Worm (Caenorhabditis elegans) whole organism, late embryonic: ENCODE data around the gene sec-3.

ENCODE experiments used
- C38D4.7 ChIP-seq: fragments of 200-800 bp; sonication (Bioruptor generic); optimal IDR thresholded peaks from 2 replicates; lab custom pipeline; 2018; ENCODE audit warnings: mild to moderate bottlenecking, missing genetic modification characterization, moderate library complexity, missing compliant biosample characterization
- F13H6.1 ChIP-seq: sonication (generic microtip); optimal IDR thresholded peaks from 2 replicates; lab custom pipeline; 2016; ENCODE audit warnings: missing genetic modification characterization, missing compliant biosample characterization
- K02D7.2 ChIP-seq: sonication (generic microtip); optimal IDR thresholded peaks from 2 replicates; lab custom pipeline; 2017; ENCODE audit warnings: mild to moderate bottlenecking, missing genetic modification characterization, missing compliant biosample characterization
- ahr-1 ChIP-seq: sonication (generic microtip); optimal IDR thresholded peaks from 2 replicates; lab custom pipeline; 2016; ENCODE audit warnings: missing genetic modification characterization, missing compliant biosample characterization
- ama-1 ChIP-seq: fragments of 150-350 bp; optimal IDR thresholded peaks from 2 replicates; lab custom pipeline; 2014
- ceh-14 ChIP-seq: sonication (generic microtip); optimal IDR thresholded peaks from 2 replicates; lab custom pipeline; 2016; ENCODE audit warnings: missing genotype, missing genetic modification characterization, missing compliant biosample characterization
- ceh-18 ChIP-seq: sonication (generic microtip); optimal IDR thresholded peaks from 2 replicates; lab custom pipeline; 2016; ENCODE audit warnings: missing genetic modification characterization, missing compliant biosample characterization
- ceh-19 ChIP-seq: fragments of 200-800 bp; sonication (Bioruptor generic); optimal IDR thresholded peaks from 2 replicates; lab custom pipeline; 2018; ENCODE audit warnings: mild to moderate bottlenecking, missing genetic modification characterization, missing compliant biosample characterization
- ceh-2 ChIP-seq: sonication (generic microtip); optimal IDR thresholded peaks from 2 replicates; lab custom pipeline; 2016; ENCODE audit warnings: missing genotype, missing genetic modification characterization, missing compliant biosample characterization
- ceh-22 ChIP-seq: sonication (generic microtip); optimal IDR thresholded peaks from 2 replicates; lab custom pipeline; 2017; ENCODE audit warnings: missing biosample characterization, missing genetic modification characterization
- ceh-24 ChIP-seq: sonication (generic microtip); optimal IDR thresholded peaks from 2 replicates; lab custom pipeline; 2016; ENCODE audit warnings: mild to moderate bottlenecking, missing genetic modification characterization, missing compliant biosample characterization
- ceh-30 ChIP-seq: fragments of 150-350 bp; optimal IDR thresholded peaks from 2 replicates; lab custom pipeline; 2014; ENCODE audit warnings: missing biosample characterization, missing genetic modification characterization
- ceh-31 ChIP-seq: sonication (generic microtip); optimal IDR thresholded peaks from 2 replicates; lab custom pipeline; 2016; ENCODE audit warnings: missing genetic modification characterization, missing compliant biosample characterization
- ceh-6 ChIP-seq: fragments of 200-800 bp; sonication (Bioruptor generic); optimal IDR thresholded peaks from 2 replicates; lab custom pipeline; 2018; ENCODE audit warnings: mild to moderate bottlenecking, missing genetic modification characterization, missing compliant biosample characterization
- ceh-9 ChIP-seq: sonication (generic microtip); optimal IDR thresholded peaks from 2 replicates; lab custom pipeline; 2016; ENCODE audit warnings: mild to moderate bottlenecking, missing genetic modification characterization, inconsistent platforms, missing compliant biosample characterization
- dmd-4 ChIP-seq: sonication (generic microtip); optimal IDR thresholded peaks from 2 replicates; lab custom pipeline; 2016; ENCODE audit warnings: borderline replicate concordance, missing genetic modification characterization, missing compliant biosample characterization
- elt-4 ChIP-seq: sonication (generic microtip); optimal IDR thresholded peaks from 2 replicates; lab custom pipeline; 2016; ENCODE audit warnings: missing genetic modification characterization, missing compliant biosample characterization
- ets-4 ChIP-seq: sonication (generic microtip); optimal IDR thresholded peaks from 2 replicates; lab custom pipeline; 2016; ENCODE audit warnings: missing genetic modification characterization, missing compliant biosample characterization
- eyg-1 ChIP-seq: sonication (generic microtip); optimal IDR thresholded peaks from 2 replicates; lab custom pipeline; 2016; ENCODE audit warnings: missing genotype, missing genetic modification characterization, missing compliant biosample characterization
- fkh-6 ChIP-seq: sonication (generic microtip); optimal IDR thresholded peaks from 2 replicates; lab custom pipeline; 2016; ENCODE audit warnings: missing genetic modification characterization, missing compliant biosample characterization
- gmeb-2 ChIP-seq: sonication (generic microtip); optimal IDR thresholded peaks from 2 replicates; lab custom pipeline; 2016; ENCODE audit warnings: missing genetic modification characterization, inconsistent platforms, missing compliant biosample characterization
- hlh-30 ChIP-seq: sonication (generic microtip); optimal IDR thresholded peaks from 2 replicates; lab custom pipeline; 2017; ENCODE audit warnings: antibody characterized with exemption, missing genetic modification characterization, missing compliant biosample characterization; ENCODE audit not compliant: insufficient read depth
- hlh-6 ChIP-seq: sonication (generic microtip); optimal IDR thresholded peaks from 2 replicates; lab custom pipeline; 2016; ENCODE audit warnings: missing genotype, missing genetic modification characterization, missing compliant biosample characterization
- lin-11 ChIP-seq: fragments of 200-800 bp; sonication (Bioruptor generic); optimal IDR thresholded peaks from 2 replicates; lab custom pipeline; 2018; ENCODE audit warnings: mild to moderate bottlenecking, missing genetic modification characterization, missing compliant biosample characterization
- mec-3 ChIP-seq: sonication (generic microtip); optimal IDR thresholded peaks from 2 replicates; lab custom pipeline; 2016; ENCODE audit warnings: borderline replicate concordance, missing genetic modification characterization, missing compliant biosample characterization
- nfya-1 ChIP-seq: sonication (generic microtip); optimal IDR thresholded peaks from 2 replicates; lab custom pipeline; 2017; ENCODE audit warnings: missing genetic modification characterization, mild to moderate bottlenecking, missing compliant biosample characterization, antibody characterized with exemption, moderate library complexity
- nhr-232 ChIP-seq: sonication (generic microtip); optimal IDR thresholded peaks from 2 replicates; lab custom pipeline; 2016; ENCODE audit warnings: missing genetic modification characterization, missing compliant biosample characterization
- pag-3 ChIP-seq: sonication (generic microtip); optimal IDR thresholded peaks from 2 replicates; lab custom pipeline; 2016; ENCODE audit warnings: missing compliant biosample characterization, missing genetic modification characterization, borderline replicate concordance
- pax-1 ChIP-seq: fragments of 150-350 bp; optimal IDR thresholded peaks from 2 replicates; lab custom pipeline; 2014; ENCODE audit warnings: missing biosample characterization, missing genetic modification characterization
- pha-4 ChIP-seq: fragments of 150-350 bp; optimal IDR thresholded peaks from 2 replicates; lab custom pipeline; 2018; ENCODE audit warnings: missing biosample characterization, missing genetic modification reagents, missing genetic modification characterization
- pqm-1 ChIP-seq: sonication (generic microtip); optimal IDR thresholded peaks from 2 replicates; lab custom pipeline; 2016; ENCODE audit warnings: missing genetic modification characterization, missing compliant biosample characterization
- pros-1 ChIP-seq: fragments of 150-350 bp; optimal IDR thresholded peaks from 2 replicates; lab custom pipeline; 2014; ENCODE audit warnings: missing biosample characterization, missing genetic modification reagents, missing genetic modification characterization
- rnt-1 ChIP-seq: sonication (generic microtip); optimal IDR thresholded peaks from 2 replicates; lab custom pipeline; 2016; ENCODE audit warnings: missing genetic modification characterization, missing compliant biosample characterization
- sdc-2 ChIP-seq: sonication (generic microtip); optimal IDR thresholded peaks from 2 replicates; lab custom pipeline; 2016; ENCODE audit warnings: missing genotype, missing genetic modification characterization, missing compliant biosample characterization
- sox-2 ChIP-seq: fragments of 200-800 bp; sonication (Bioruptor generic); IDR thresholded peaks from 2 replicates; pipeline ENCODE4 v1.3.6; 2022; ENCODE audit warnings: missing genetic modification reagents, missing genetic modification characterization, missing compliant biosample characterization
- sox-4 ChIP-seq: sonication (generic microtip); optimal IDR thresholded peaks from 2 replicates; lab custom pipeline; 2017; ENCODE audit warnings: mild to moderate bottlenecking, missing genetic modification characterization, inconsistent platforms, missing compliant biosample characterization
- syd-9 ChIP-seq: sonication (generic microtip); optimal IDR thresholded peaks from 2 replicates; lab custom pipeline; 2016; ENCODE audit warnings: mild to moderate bottlenecking, missing genetic modification characterization, moderate library complexity, missing compliant biosample characterization
- tbx-2 ChIP-seq: sonication (generic microtip); optimal IDR thresholded peaks from 2 replicates; lab custom pipeline; 2016; ENCODE audit warnings: missing genetic modification characterization, missing compliant biosample characterization
- tbx-7 ChIP-seq: sonication (generic microtip); optimal IDR thresholded peaks from 2 replicates; lab custom pipeline; 2016; ENCODE audit warnings: missing genotype, missing genetic modification characterization, missing compliant biosample characterization
- ttx-3 ChIP-seq: sonication (generic microtip); optimal IDR thresholded peaks from 2 replicates; lab custom pipeline; 2016; ENCODE audit warnings: missing genetic modification reagents, missing genetic modification characterization, missing compliant biosample characterization
- unc-3 ChIP-seq, 2 experiments: fragments of 200-800 bp in 1 of 2; sonication (Bioruptor generic) in 1 of 2; sonication (generic microtip) in 1 of 2; conservative IDR thresholded peaks in 1 of 2; optimal IDR thresholded peaks in 1 of 2; 2 replicates each; pipeline versions ENCODE4 v1.3.6 to Lab custom; 2016 to 2022; ENCODE audit warnings: missing compliant biosample characterization in 2 of 2, missing genetic modification characterization in 2 of 2, missing genetic modification reagents in 1 of 2
- unc-42 ChIP-seq: sonication (generic microtip); optimal IDR thresholded peaks from 2 replicates; lab custom pipeline; 2016; ENCODE audit warnings: missing genotype, missing genetic modification characterization, missing compliant biosample characterization
- unc-86 ChIP-seq: sonication (generic microtip); optimal IDR thresholded peaks from 2 replicates; lab custom pipeline; 2016; ENCODE audit warnings: missing genetic modification characterization, missing compliant biosample characterization
- zip-5 ChIP-seq: sonication (generic microtip); optimal IDR thresholded peaks from 2 replicates; lab custom pipeline; 2016; ENCODE audit warnings: missing genetic modification characterization, missing compliant biosample characterization
- ztf-16 ChIP-seq: sonication (generic microtip); optimal IDR thresholded peaks from 2 replicates; lab custom pipeline; 2017; ENCODE audit warnings: missing genetic modification characterization, missing compliant biosample characterization

The sec-3 gene

ce11 chrX:3127626-3128142 lies 28.0 kb upstream of the sec-3 start (continued):
- TF ChIP-seq tbx-7 (tag; lab: Kevin White, UChicago): peak; percentile 46
- TF ChIP-seq pax-1: no peak
- no peak for TF ChIP-seq zip-5
- TF ChIP-seq ceh-22 (tag; lab: Kevin White, UChicago): peak; percentile 90
- TF ChIP-seq tbx-2 (tag; lab: Kevin White, UChicago): peak; percentile 96
- TF ChIP-seq gmeb-2 (tag; lab: Kevin White, UChicago): peak; percentile 17
- TF ChIP-seq ceh-2 (tag; lab: Kevin White, UChicago): peak; percentile 82
- TF ChIP-seq sdc-2: peak; percentile 88
- TF ChIP-seq rnt-1 (tag; lab: Kevin White, UChicago): peak; percentile 88
- TF ChIP-seq K02D7.2 (tag; lab: Kevin White, UChicago): no peak
- no peak for TF ChIP-seq C38D4.7 (GFP tag; lab: Kevin White, UChicago)
- TF ChIP-seq ceh-18 (tag; lab: Kevin White, UChicago): peak; percentile 98
- TF ChIP-seq ama-1: peak; percentile 33
- TF ChIP-seq hlh-6 (tag; lab: Kevin White, UChicago): peak; percentile 80
- TF ChIP-seq sox-4 (tag; lab: Kevin White, UChicago): peak; percentile 74
- TF ChIP-seq pag-3 (tag; lab: Kevin White, UChicago): peak; percentile 32
- no peak; the same call in 1 of the 2 replicates for TF ChIP-seq unc-3 (GFP tag; conservative IDR thresholded peaks at IDR 0.05; lab: Robert Waterston, UW)
- TF ChIP-seq unc-3 (tag; optimal IDR thresholded peaks at IDR 0.05; lab: Kevin White, UChicago): peak; percentile 43
- TF ChIP-seq ceh-24 (tag; lab: Kevin White, UChicago): no peak
- peak; percentile 88 for TF ChIP-seq syd-9 (tag; lab: Kevin White, UChicago)
- TF ChIP-seq ahr-1 (tag; lab: Kevin White, UChicago): no peak
- TF ChIP-seq sox-2 (GFP tag; lab: Robert Waterston, UW): peak; percentile 16; the same call in 1 of the 2 replicates

ce11 chrX:3126979-3127378 lies 27.3 kb upstream of the sec-3 start, which contains the start of gene spc-1:
spc-1 (minus strand) TSS chrX:3127079.
- TF ChIP-seq ceh-19 (GFP tag; lab: Kevin White, UChicago) (no peak), pqm-1 (tag; lab: Kevin White, UChicago) (no peak), unc-86 (tag; lab: Kevin White, UChicago) (no peak), mec-3 (tag; lab: Kevin White, UChicago) (no peak), fkh-6 (tag; lab: Kevin White, UChicago) (no peak), nfya-1 (tag; lab: Kevin White, UChicago) (no peak), pax-1 (no peak), ceh-6 (GFP tag; lab: Kevin White, UChicago) (no peak), pha-4 (tag; lab: Kevin White, UChicago) (no peak), ceh-14 (tag; lab: Kevin White, UChicago) (no peak), ceh-30 (no peak), nhr-232 (no peak), hlh-6 (tag; lab: Kevin White, UChicago) (no peak), unc-3 (GFP tag; conservative IDR thresholded peaks at IDR 0.05; lab: Robert Waterston, UW) (no peak), unc-3 (tag; optimal IDR thresholded peaks at IDR 0.05; lab: Kevin White, UChicago) (no peak), gmeb-2 (tag; lab: Kevin White, UChicago) (no peak), ahr-1 (tag; lab: Kevin White, UChicago) (no peak), hlh-30 (tag; lab: Kevin White, UChicago) (no peak), eyg-1 (tag; lab: Kevin White, UChicago) (no peak)

ce11 chrX:3126233-3126632 lies 26.6 kb upstream of the sec-3 start:
- TF ChIP-seq ama-1: no peak
- TF ChIP-seq C38D4.7 (GFP tag; lab: Kevin White, UChicago): no peak
- no peak for TF ChIP-seq ahr-1 (tag; lab: Kevin White, UChicago)
- no peak for TF ChIP-seq sox-4 (tag; lab: Kevin White, UChicago)
- TF ChIP-seq sdc-2: no peak
- no peak for TF ChIP-seq F13H6.1 (tag; lab: Kevin White, UChicago)
- no peak for TF ChIP-seq pha-4 (tag; lab: Kevin White, UChicago)
- TF ChIP-seq ceh-9 (tag; lab: Kevin White, UChicago): no peak
- TF ChIP-seq hlh-30 (tag; lab: Kevin White, UChicago): no peak
- TF ChIP-seq ttx-3: no peak
- TF ChIP-seq nfya-1 (tag; lab: Kevin White, UChicago): peak; percentile 19
- TF ChIP-seq elt-4: no peak
- no peak for TF ChIP-seq ets-4
- no peak for TF ChIP-seq ceh-19 (GFP tag; lab: Kevin White, UChicago)
- TF ChIP-seq sox-2 (GFP tag; lab: Robert Waterston, UW): no peak
- peak; percentile 61 for TF ChIP-seq ceh-31 (tag; lab: Kevin White, UChicago)
- TF ChIP-seq ceh-6 (GFP tag; lab: Kevin White, UChicago): no peak
- TF ChIP-seq tbx-2 (tag; lab: Kevin White, UChicago): peak; percentile 6
- no peak for TF ChIP-seq ceh-22 (tag; lab: Kevin White, UChicago)
- no peak for TF ChIP-seq hlh-6 (tag; lab: Kevin White, UChicago)
- TF ChIP-seq ztf-16 (tag; lab: Kevin White, UChicago): no peak
- no peak for TF ChIP-seq ceh-2 (tag; lab: Kevin White, UChicago)
- peak; percentile 87 for TF ChIP-seq unc-42
- TF ChIP-seq dmd-4 (tag; lab: Kevin White, UChicago): no peak
- TF ChIP-seq pqm-1 (tag; lab: Kevin White, UChicago): no peak
- TF ChIP-seq unc-86 (tag; lab: Kevin White, UChicago): no peak
- TF ChIP-seq pros-1: no peak
- no peak for TF ChIP-seq lin-11 (tag; lab: Kevin White, UChicago)
